Worm (Caenorhabditis elegans): ENCODE results near the gene F14H8.8.

- TF ChIP-seq snpc-4 (tag; optimal IDR thresholded peaks at IDR 0.05) (no peak), gmeb-1 (tag; optimal IDR thresholded peaks at IDR 0.05) (no peak), R02D3.7 (tag; optimal IDR thresholded peaks at IDR 0.05) (no peak), nhr-11 (tag; optimal IDR thresholded peaks at IDR 0.05) (no peak), F13H6.1 (tag; optimal IDR thresholded peaks at IDR 0.05) (no peak), nhr-77 (tag; optimal IDR thresholded peaks at IDR 0.05) (no peak), aly-2 (tag; optimal IDR thresholded peaks at IDR 0.05) (no peak), peb-1 (tag; optimal IDR thresholded peaks at IDR 0.05) (no peak)
Measured at ce11 chrV:15052368-15052767, 23.1 kb downstream of the F14H8.8 start, which contains the start of the genes fbxa-82 and C25D7.5.

Data from whole organism, L2 larva.